Worm (Caenorhabditis elegans) whole organism, midembryonic: ENCODE data around the gene D1022.2.
"Not testable (repeated sequence)": the region's sequence is repeated elsewhere in the genome, so short reads cannot be mapped to it uniquely, and the experiment has no call there.

Experiments
- cog-1 ChIP-seq: sonication (generic microtip); optimal IDR thresholded peaks from 2 replicates; lab custom pipeline; 2016; ENCODE audit warnings: missing genetic modification characterization, missing compliant biosample characterization
- klf-2 ChIP-seq: fragments of 200-800 bp; sonication (Bioruptor generic); conservative IDR thresholded peaks from 2 replicates; pipeline ENCODE4 v1.3.6; 2022; ENCODE audit warnings: missing genetic modification reagents, missing genetic modification characterization, missing compliant biosample characterization

DNA sequence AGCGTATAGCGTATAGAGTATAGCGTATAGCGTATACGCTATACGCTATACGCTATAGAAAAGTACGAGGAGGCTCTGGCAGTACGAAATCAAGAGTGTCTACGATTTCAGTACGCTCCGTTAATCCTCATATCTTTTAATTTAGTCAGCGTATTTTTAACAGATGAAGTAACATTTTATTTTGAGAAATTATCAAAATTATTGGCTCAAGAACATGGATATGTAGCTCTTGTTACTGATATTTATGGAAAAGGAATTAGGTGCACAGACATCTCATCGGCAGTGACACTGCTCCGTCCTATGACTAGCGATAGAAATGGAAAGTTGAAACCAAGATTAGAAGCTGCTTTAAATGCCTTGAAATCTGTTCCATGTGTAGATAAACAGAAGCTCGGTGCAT, 24.3 kb upstream of the D1022.2 start, which contains the start of gene K02A2.1:
- TF ChIP-seq klf-2 (GFP tag; lab: Robert Waterston, UW); cog-1 (tag; lab: Kevin White, UChicago): not testable (repeated sequence)
